Worm (Caenorhabditis elegans) whole organism, L4 larva: Measurements from ENCODE around the gene gadr-3.

Experiments
- F37D6.2 ChIP-seq: sonication (generic microtip); optimal IDR thresholded peaks from 2 replicates; lab custom pipeline; 2016; ENCODE audit warnings: mild to moderate bottlenecking, missing genetic modification characterization, missing compliant biosample characterization
- T20F7.1 ChIP-seq: fragments of 200-800 bp; sonication (Bioruptor generic); optimal IDR thresholded peaks from 2 replicates; lab custom pipeline; 2018; ENCODE audit warnings: mild to moderate bottlenecking, missing genetic modification characterization, missing compliant biosample characterization
- Y105C5A.15 ChIP-seq: fragments of 200-800 bp; sonication (Bioruptor generic); IDR thresholded peaks from 2 replicates; pipeline ENCODE4 v1.3.6; 2022; ENCODE audit warnings: missing genetic modification characterization, missing compliant biosample characterization
- aly-2 ChIP-seq: sonication (generic microtip); optimal IDR thresholded peaks from 2 replicates; lab custom pipeline; 2018; ENCODE audit warnings: missing biosample characterization, missing genetic modification characterization
- attf-4 ChIP-seq: sonication (generic microtip); optimal IDR thresholded peaks from 3 replicates; lab custom pipeline; 2017; ENCODE audit warnings: missing biosample characterization, missing genetic modification characterization
- ceh-20 ChIP-seq: fragments of 200-800 bp; sonication (Bioruptor generic); IDR thresholded peaks from 2 replicates; pipeline ENCODE4 v1.3.6; 2022; ENCODE audit warnings: missing genetic modification reagents, missing genetic modification characterization, missing compliant biosample characterization
- cey-2 ChIP-seq: sonication (generic microtip); optimal IDR thresholded peaks from 3 replicates; lab custom pipeline; 2017; ENCODE audit warnings: missing genetic modification characterization, mild to moderate bottlenecking, missing compliant biosample characterization, antibody characterized with exemption, borderline replicate concordance; ENCODE audit not compliant: insufficient read depth
- daf-19 ChIP-seq: fragments of 200-800 bp; sonication (Bioruptor generic); conservative IDR thresholded peaks from 2 replicates; pipeline ENCODE4 v1.3.6; 2022; ENCODE audit warnings: missing genetic modification characterization, missing compliant biosample characterization
- dmd-8 ChIP-seq: fragments of 200-800 bp; sonication (Bioruptor generic); IDR thresholded peaks from 2 replicates; pipeline ENCODE4 v1.3.6; 2022; ENCODE audit warnings: missing genetic modification characterization, missing compliant biosample characterization
- dmd-9 ChIP-seq: fragments of 200-800 bp; sonication (Bioruptor generic); IDR thresholded peaks from 2 replicates; pipeline ENCODE4 v1.3.6; 2022; ENCODE audit warnings: missing genetic modification reagents, missing genetic modification characterization, missing compliant biosample characterization
- dpl-1 ChIP-seq: fragments of 150-350 bp; optimal IDR thresholded peaks from 2 replicates; lab custom pipeline; 2014; ENCODE audit warnings: missing biosample characterization, missing genetic modification reagents, missing genetic modification characterization
- egl-27 ChIP-seq: sonication (generic microtip); optimal IDR thresholded peaks from 3 replicates; lab custom pipeline; 2017; ENCODE audit warnings: missing biosample characterization, missing genetic modification reagents, missing genetic modification characterization
- fos-1 ChIP-seq: fragments of 150-350 bp; optimal IDR thresholded peaks from 2 replicates; lab custom pipeline; 2014; ENCODE audit warnings: missing biosample characterization, missing genetic modification characterization
- gei-8 ChIP-seq: fragments of 200-800 bp; sonication (Bioruptor generic); optimal IDR thresholded peaks from 2 replicates; lab custom pipeline; 2018; ENCODE audit warnings: mild to moderate bottlenecking, missing genetic modification characterization, missing compliant biosample characterization
- hif-1 ChIP-seq, 2 experiments: sonication (generic microtip); optimal IDR thresholded peaks; 2 replicates each; lab custom pipeline; 2016 to 2017; ENCODE audit warnings: missing compliant biosample characterization in 2 of 2, missing genetic modification characterization in 2 of 2, missing genetic modification reagents in 2 of 2, missing genotype in 2 of 2, mild to moderate bottlenecking in 1 of 2
- hlh-11 ChIP-seq: fragments of 200-800 bp; sonication (Bioruptor generic); optimal IDR thresholded peaks from 2 replicates; lab custom pipeline; 2018; ENCODE audit warnings: mild to moderate bottlenecking, missing genetic modification characterization, missing compliant biosample characterization
- hlh-30 ChIP-seq: sonication (generic microtip); optimal IDR thresholded peaks from 2 replicates; lab custom pipeline; 2017; ENCODE audit warnings: antibody characterized with exemption, mild to moderate bottlenecking, missing genetic modification characterization, missing compliant biosample characterization; ENCODE audit not compliant: insufficient read depth
- hmg-1.1 ChIP-seq: fragments of 200-800 bp; sonication (Bioruptor generic); IDR thresholded peaks from 2 replicates; pipeline ENCODE4 v1.3.6; 2022; ENCODE audit warnings: missing genetic modification reagents, missing genetic modification characterization, missing compliant biosample characterization
- lin-29 ChIP-seq: fragments of 200-800 bp; sonication (Bioruptor generic); IDR thresholded peaks from 2 replicates; pipeline ENCODE4 v1.3.6; 2022; ENCODE audit warnings: missing genetic modification reagents, missing genetic modification characterization, missing compliant biosample characterization
- lir-3 ChIP-seq: sonication (generic microtip); optimal IDR thresholded peaks from 2 replicates; lab custom pipeline; 2016; ENCODE audit warnings: mild to moderate bottlenecking, missing genetic modification characterization, missing compliant biosample characterization
- lsy-2 ChIP-seq, 2 experiments: fragments of 150-350 bp in 1 of 2; sonication (generic microtip) in 1 of 2; optimal IDR thresholded peaks; 2 replicates each; lab custom pipeline; 2014 to 2017; ENCODE audit warnings: missing biosample characterization in 2 of 2, missing genetic modification characterization in 2 of 2
- mdl-1 ChIP-seq, 2 experiments: fragments of 150-350 bp in 1 of 2; sonication (generic microtip) in 1 of 2; optimal IDR thresholded peaks; 2 replicates each; lab custom pipeline; 2014 to 2017; ENCODE audit warnings: missing biosample characterization in 2 of 2, missing genetic modification characterization in 2 of 2
- mes-2 ChIP-seq: sonication (generic microtip); optimal IDR thresholded peaks from 2 replicates; lab custom pipeline; 2016; ENCODE audit warnings: missing genotype, mild to moderate bottlenecking, missing genetic modification characterization, missing compliant biosample characterization; ENCODE audit not compliant: poor library complexity, severe bottlenecking
- mxl-3 ChIP-seq: fragments of 200-800 bp; sonication (Bioruptor generic); optimal IDR thresholded peaks from 2 replicates; lab custom pipeline; 2018; ENCODE audit warnings: mild to moderate bottlenecking, missing genetic modification characterization, missing compliant biosample characterization
- nhr-102 ChIP-seq: sonication (generic microtip); optimal IDR thresholded peaks from 2 replicates; lab custom pipeline; 2016; ENCODE audit warnings: mild to moderate bottlenecking, missing genetic modification characterization, moderate library complexity, missing compliant biosample characterization
- nhr-11 ChIP-seq: fragments of 150-350 bp; optimal IDR thresholded peaks from 2 replicates; lab custom pipeline; 2014; ENCODE audit warnings: missing biosample characterization, missing genetic modification characterization
- nhr-111 ChIP-seq: fragments of 200-800 bp; sonication (Bioruptor generic); optimal IDR thresholded peaks from 2 replicates; lab custom pipeline; 2018; ENCODE audit warnings: mild to moderate bottlenecking, missing genetic modification characterization, missing compliant biosample characterization
- nhr-25 ChIP-seq: sonication (generic microtip); optimal IDR thresholded peaks from 2 replicates; lab custom pipeline; 2017; ENCODE audit warnings: missing genetic modification characterization, mild to moderate bottlenecking, missing compliant biosample characterization, antibody characterized with exemption, moderate library complexity, borderline replicate concordance; ENCODE audit not compliant: insufficient read depth
- nhr-28 ChIP-seq: fragments of 150-350 bp; optimal IDR thresholded peaks from 2 replicates; lab custom pipeline; 2014; ENCODE audit warnings: missing biosample characterization, missing genetic modification characterization
- nhr-41 ChIP-seq: fragments of 200-800 bp; sonication (Bioruptor generic); IDR thresholded peaks from 2 replicates; pipeline ENCODE4 v1.3.6; 2022; ENCODE audit warnings: missing genetic modification reagents, missing genetic modification characterization, missing compliant biosample characterization
- nhr-48 ChIP-seq: sonication (generic microtip); optimal IDR thresholded peaks from 2 replicates; lab custom pipeline; 2016; ENCODE audit warnings: mild to moderate bottlenecking, missing genetic modification characterization, missing compliant biosample characterization
- nhr-76 ChIP-seq: fragments of 150-350 bp; optimal IDR thresholded peaks from 2 replicates; lab custom pipeline; 2014; ENCODE audit warnings: missing biosample characterization, missing genetic modification characterization
- nhr-77 ChIP-seq: fragments of 150-350 bp; optimal IDR thresholded peaks from 2 replicates; lab custom pipeline; 2014; ENCODE audit warnings: missing biosample characterization, missing genetic modification characterization
- pha-4 ChIP-seq, 2 experiments: fragments of 150-350 bp in 1 of 2; fragments of 200-800 bp in 1 of 2; sonication (Bioruptor generic) in 1 of 2; IDR thresholded peaks in 1 of 2; optimal IDR thresholded peaks in 1 of 2; 2 replicates each; pipeline versions ENCODE4 v1.3.6 to Lab custom; 2014 to 2022; ENCODE audit warnings: missing genetic modification characterization in 2 of 2, missing genetic modification reagents in 2 of 2, missing biosample characterization in 1 of 2, missing compliant biosample characterization in 1 of 2
- php-3 ChIP-seq: fragments of 200-800 bp; sonication (Bioruptor generic); IDR thresholded peaks from 2 replicates; pipeline ENCODE4 v1.3.6; 2022; ENCODE audit warnings: missing genetic modification reagents, missing genetic modification characterization, missing compliant biosample characterization
- pqm-1 ChIP-seq: sonication (generic microtip); optimal IDR thresholded peaks from 2 replicates; lab custom pipeline; 2017; ENCODE audit warnings: missing biosample characterization, missing genetic modification characterization
- rbr-2 ChIP-seq: sonication (generic microtip); optimal IDR thresholded peaks from 2 replicates; lab custom pipeline; 2016; ENCODE audit warnings: missing genotype, missing genetic modification characterization, missing compliant biosample characterization
- saeg-2 ChIP-seq: fragments of 200-800 bp; sonication (Bioruptor generic); IDR thresholded peaks from 2 replicates; pipeline ENCODE4 v1.3.6; 2022; ENCODE audit warnings: missing genetic modification reagents, missing genetic modification characterization, missing compliant biosample characterization
- set-16 ChIP-seq: fragments of 200-800 bp; sonication (Bioruptor generic); IDR thresholded peaks from 2 replicates; pipeline ENCODE4 v1.3.6; 2022; ENCODE audit warnings: missing genetic modification reagents, missing genetic modification characterization, missing compliant biosample characterization
- snpc-1.2 ChIP-seq: fragments of 200-800 bp; sonication (Bioruptor generic); IDR thresholded peaks from 2 replicates; pipeline ENCODE4 v1.3.6; 2022; ENCODE audit warnings: missing genetic modification reagents, missing genetic modification characterization, missing compliant biosample characterization
- tag-97 ChIP-seq: fragments of 200-800 bp; sonication (Bioruptor generic); IDR thresholded peaks from 2 replicates; pipeline ENCODE4 v1.3.6; 2022; ENCODE audit warnings: missing genetic modification characterization, missing compliant biosample characterization
- tra-1 ChIP-seq: fragments of 200-800 bp; sonication (Bioruptor generic); IDR thresholded peaks from 2 replicates; pipeline ENCODE4 v1.3.6; 2022; ENCODE audit warnings: missing genetic modification reagents, missing genetic modification characterization, missing compliant biosample characterization
- unc-130 ChIP-seq: sonication (generic microtip); optimal IDR thresholded peaks from 2 replicates; lab custom pipeline; 2016; ENCODE audit warnings: missing genetic modification reagents, missing genetic modification characterization, missing compliant biosample characterization
- unc-39 ChIP-seq: sonication (generic microtip); optimal IDR thresholded peaks from 2 replicates; lab custom pipeline; 2017; ENCODE audit warnings: missing biosample characterization, missing genetic modification characterization
- unc-62 ChIP-seq, 3 experiments: fragments of 150-350 bp in 1 of 3; sonication (generic microtip); optimal IDR thresholded peaks in 2 of 3; peaks in 1 of 3; 1 replicate in 1 of 3; 2 replicates in 2 of 3; lab custom pipeline; 2014 to 2017; ENCODE audit warnings: missing biosample characterization in 3 of 3, missing genetic modification characterization in 3 of 3, missing genetic modification reagents in 3 of 3, missing genotype in 1 of 3
- zfp-3 ChIP-seq: fragments of 200-800 bp; sonication (Bioruptor generic); conservative IDR thresholded peaks from 2 replicates; pipeline ENCODE4 v1.3.6; 2022; ENCODE audit warnings: missing genetic modification reagents, missing genetic modification characterization, missing compliant biosample characterization
- zip-11 ChIP-seq: fragments of 200-800 bp; sonication (Bioruptor generic); IDR thresholded peaks from 2 replicates; pipeline ENCODE4 v1.3.6; 2022; ENCODE audit warnings: missing genetic modification characterization, missing compliant biosample characterization
- ztf-7 ChIP-seq: fragments of 150-350 bp; optimal IDR thresholded peaks from 2 replicates; lab custom pipeline; 2014; ENCODE audit warnings: missing biosample characterization, missing genetic modification characterization

Gene gadr-3

ce11 chrIII:6280070-6280596 lies 5.7 kb downstream of the gadr-3 start, which contains the start of gene hmg-1.2:
hmg-1.2 (plus strand) TSS chrIII:6280380.
- TF ChIP-seq dpl-1 (GFP tag; lab: Kevin White, UChicago) (peak; percentile 62), daf-19 (GFP tag; lab: Robert Waterston, UW) (0 out of 2 replicates have a peak, but pooled peaks have one; percentile 66), mdl-1 (tag; optimal IDR thresholded peaks at IDR 0.05; lab: Kevin White, UChicago) (peak; percentile 83 to 87), hmg-1.1 (GFP tag; lab: Robert Waterston, UW) (peak; percentile 92), aly-2 (tag; lab: Kevin White, UChicago) (no peak), lin-29 (no peak), pha-4 (GFP tag; IDR thresholded peaks at IDR 0.05; lab: Robert Waterston, UW) (peak; percentile 67), pha-4 (tag; optimal IDR thresholded peaks at IDR 0.05; lab: Kevin White, UChicago) (peak; percentile 20), zip-11 (GFP tag; lab: Robert Waterston, UW) (no peak), tra-1 (GFP tag; lab: Robert Waterston, UW) (0 out of 2 replicates have a peak, but pooled peaks have one; percentile 58), nhr-41 (GFP tag; lab: Robert Waterston, UW) (no peak), mxl-3 (peak; percentile 74), dmd-9 (no peak), T20F7.1 (GFP tag; lab: Kevin White, UChicago) (peak; percentile 59), zfp-3 (GFP tag; lab: Robert Waterston, UW) (peak; percentile 70; the same call in 1 of the 2 replicates), ceh-20 (GFP tag; lab: Robert Waterston, UW) (0 out of 2 replicates have a peak, but pooled peaks have one; percentile 44), tag-97 (GFP tag; lab: Robert Waterston, UW) (no peak), pqm-1 (tag; lab: Kevin White, UChicago) (no peak), php-3 (GFP tag; lab: Robert Waterston, UW) (0 out of 2 replicates have a peak, but pooled peaks have one; percentile 11), saeg-2 (no peak), nhr-77 (tag; lab: Kevin White, UChicago) (peak; percentile 47), nhr-48 (peak; percentile 68), Y105C5A.15 (GFP tag; lab: Robert Waterston, UW) (no peak), snpc-1.2 (no peak), fos-1 (tag; lab: Kevin White, UChicago) (no peak), attf-4 (tag; lab: Kevin White, UChicago) (no peak), nhr-102 (tag; lab: Kevin White, UChicago) (peak; percentile 43), nhr-28 (tag; lab: Kevin White, UChicago) (peak; percentile 88), gei-8 (GFP tag; lab: Kevin White, UChicago) (peak; percentile 30), lsy-2 (tag; optimal IDR thresholded peaks at IDR 0.05; lab: Kevin White, UChicago) (peak; percentile 54 to 83), nhr-111 (GFP tag; lab: Kevin White, UChicago) (no peak), cey-2 (no peak), unc-62 (GFP tag; optimal IDR thresholded peaks at IDR 0.05 in 1 of 2; lab: Kevin White, UChicago) (peak in 1 of 2 experiments; percentile 99), unc-62 (tag; optimal IDR thresholded peaks at IDR 0.05; lab: Kevin White, UChicago) (no peak), rbr-2 (tag; lab: Kevin White, UChicago) (peak; percentile 92), lir-3 (tag; lab: Kevin White, UChicago) (no peak), F37D6.2 (tag; lab: Kevin White, UChicago) (peak; percentile 61), nhr-11 (peak; percentile 77), set-16 (GFP tag; lab: Robert Waterston, UW) (peak; percentile 31; the same call in 1 of the 2 replicates), dmd-8 (GFP tag; lab: Robert Waterston, UW) (peak; percentile 64; the same call in 1 of the 2 replicates), unc-130 (GFP tag; lab: Kevin White, UChicago) (no peak), mes-2 (tag; lab: Kevin White, UChicago) (peak; percentile 66), hlh-30 (tag; lab: Kevin White, UChicago) (peak; percentile 93), hlh-11 (tag; lab: Kevin White, UChicago) (peak; percentile 97), ztf-7 (tag; lab: Kevin White, UChicago) (peak; percentile 16), nhr-25 (tag; lab: Kevin White, UChicago) (peak; percentile 7), egl-27 (tag; lab: Kevin White, UChicago) (no peak), nhr-76 (tag; lab: Kevin White, UChicago) (no peak), unc-39 (tag; lab: Kevin White, UChicago) (no peak), hif-1 (tag; optimal IDR thresholded peaks at IDR 0.05; lab: Kevin White, UChicago) (peak in 1 of 2 experiments; percentile 78)
